Worm (Caenorhabditis elegans) whole organism, L3 larva: ENCODE measurements around the gene F36D3.8.

ENCODE experiments used
- R02D3.7 ChIP-seq: fragments of 150-350 bp; optimal IDR thresholded peaks from 2 replicates; lab custom pipeline; 2014; ENCODE audit warnings: missing biosample characterization, missing genetic modification characterization
- aly-2 ChIP-seq: fragments of 150-350 bp; optimal IDR thresholded peaks from 2 replicates; lab custom pipeline; 2014; ENCODE audit warnings: missing biosample characterization, missing genetic modification characterization
- ama-1 ChIP-seq: fragments of 150-350 bp; optimal IDR thresholded peaks from 2 replicates; lab custom pipeline; 2018
- ceh-16 ChIP-seq: sonication (generic microtip); optimal IDR thresholded peaks from 2 replicates; lab custom pipeline; 2017; ENCODE audit warnings: missing biosample characterization, missing genetic modification characterization
- ceh-28 ChIP-seq: fragments of 150-350 bp; optimal IDR thresholded peaks from 2 replicates; lab custom pipeline; 2014; ENCODE audit warnings: missing biosample characterization, missing genetic modification reagents, missing genetic modification characterization
- ceh-82 ChIP-seq: fragments of 150-350 bp; optimal IDR thresholded peaks from 2 replicates; lab custom pipeline; 2014; ENCODE audit warnings: missing biosample characterization, missing genetic modification characterization
- ceh-9 ChIP-seq: sonication (generic microtip); optimal IDR thresholded peaks from 2 replicates; lab custom pipeline; 2018; ENCODE audit warnings: missing biosample characterization, missing genetic modification characterization
- daf-12 ChIP-seq: fragments of 150-350 bp; optimal IDR thresholded peaks from 2 replicates; lab custom pipeline; 2014; ENCODE audit warnings: missing biosample characterization, missing genetic modification reagents, missing genetic modification characterization
- egl-5 ChIP-seq: fragments of 150-350 bp; optimal IDR thresholded peaks from 2 replicates; lab custom pipeline; 2017; ENCODE audit warnings: missing biosample characterization, missing genetic modification reagents, missing genetic modification characterization, inconsistent platforms
- elt-2 ChIP-seq: sonication (generic microtip); optimal IDR thresholded peaks from 2 replicates; lab custom pipeline; 2016; ENCODE audit warnings: missing genetic modification reagents, mild to moderate bottlenecking, missing genetic modification characterization, missing compliant biosample characterization
- elt-3 ChIP-seq, 3 experiments: fragments of 150-350 bp in 1 of 3; sonication (generic microtip) in 2 of 3; optimal IDR thresholded peaks; 2 replicates in 2 of 3; 4 replicates in 1 of 3; lab custom pipeline; 2014 to 2017; ENCODE audit warnings: missing biosample characterization in 3 of 3, missing genetic modification characterization in 3 of 3
- eor-1 ChIP-seq, 2 experiments: fragments of 150-350 bp; optimal IDR thresholded peaks; 2 replicates each; lab custom pipeline; 2014 to 2018; ENCODE audit warnings: missing biosample characterization in 2 of 2, missing genetic modification characterization in 2 of 2
- fkh-10 ChIP-seq: sonication (generic microtip); optimal IDR thresholded peaks from 2 replicates; lab custom pipeline; 2017; ENCODE audit warnings: missing biosample characterization, missing genetic modification reagents, missing genetic modification characterization
- fkh-2 ChIP-seq: fragments of 150-350 bp; optimal IDR thresholded peaks from 2 replicates; lab custom pipeline; 2014; ENCODE audit warnings: missing biosample characterization, missing genetic modification reagents, missing genetic modification characterization
- hmg-11 ChIP-seq: sonication (generic microtip); optimal IDR thresholded peaks from 2 replicates; lab custom pipeline; 2016; ENCODE audit warnings: missing genetic modification characterization, missing compliant biosample characterization
- lin-15B ChIP-seq: fragments of 150-350 bp; optimal IDR thresholded peaks from 2 replicates; lab custom pipeline; 2014; ENCODE audit warnings: missing biosample characterization, missing genetic modification characterization
- lin-39 ChIP-seq: fragments of 150-350 bp; optimal IDR thresholded peaks from 2 replicates; lab custom pipeline; 2018; ENCODE audit warnings: missing biosample characterization, missing genetic modification reagents, missing genetic modification characterization
- mdl-1 ChIP-seq: fragments of 150-350 bp; optimal IDR thresholded peaks from 2 replicates; lab custom pipeline; 2014; ENCODE audit warnings: missing biosample characterization, missing genetic modification characterization
- mml-1 ChIP-seq: fragments of 150-350 bp; sonication (generic microtip); optimal IDR thresholded peaks from 3 replicates; lab custom pipeline; 2014; ENCODE audit warnings: missing biosample characterization, missing genetic modification characterization
- nfya-1 ChIP-seq: sonication (generic microtip); optimal IDR thresholded peaks from 2 replicates; lab custom pipeline; 2017; ENCODE audit warnings: missing genetic modification characterization, mild to moderate bottlenecking, missing compliant biosample characterization, antibody characterized with exemption, moderate library complexity; ENCODE audit not compliant: insufficient read depth
- nhr-28 ChIP-seq: fragments of 150-350 bp; optimal IDR thresholded peaks from 2 replicates; lab custom pipeline; 2014; ENCODE audit warnings: missing biosample characterization, missing genetic modification characterization
- nhr-43 ChIP-seq: sonication (generic microtip); optimal IDR thresholded peaks from 2 replicates; lab custom pipeline; 2016; ENCODE audit warnings: mild to moderate bottlenecking, missing genetic modification characterization, missing compliant biosample characterization; ENCODE audit not compliant: poor library complexity, severe bottlenecking
- nhr-67 ChIP-seq: fragments of 150-350 bp; optimal IDR thresholded peaks from 2 replicates; lab custom pipeline; 2014; ENCODE audit warnings: missing biosample characterization, missing genetic modification characterization
- nhr-77 ChIP-seq: fragments of 150-350 bp; optimal IDR thresholded peaks from 2 replicates; lab custom pipeline; 2014; ENCODE audit warnings: missing biosample characterization, missing genetic modification characterization
- pha-4 ChIP-seq: fragments of 150-350 bp; optimal IDR thresholded peaks from 2 replicates; lab custom pipeline; 2014; ENCODE audit warnings: missing biosample characterization, missing genetic modification reagents, missing genetic modification characterization
- sea-2 ChIP-seq: fragments of 150-350 bp; sonication (generic microtip); optimal IDR thresholded peaks from 4 replicates; lab custom pipeline; 2014; ENCODE audit warnings: missing biosample characterization, missing genetic modification reagents, missing genetic modification characterization
- skn-1 ChIP-seq: fragments of 150-350 bp; optimal IDR thresholded peaks from 2 replicates; lab custom pipeline; 2014; ENCODE audit warnings: missing biosample characterization, missing genetic modification characterization
- tbx-2 ChIP-seq: sonication (generic microtip); optimal IDR thresholded peaks from 2 replicates; lab custom pipeline; 2016; ENCODE audit warnings: mild to moderate bottlenecking, missing genetic modification characterization, missing compliant biosample characterization
- unc-39 ChIP-seq: sonication (generic microtip); optimal IDR thresholded peaks from 4 replicates; lab custom pipeline; 2017; ENCODE audit warnings: missing biosample characterization, missing genetic modification characterization
- unc-62 ChIP-seq: fragments of 150-350 bp; sonication (generic microtip); optimal IDR thresholded peaks from 4 replicates; lab custom pipeline; 2014; ENCODE audit warnings: missing biosample characterization, missing genetic modification reagents, missing genetic modification characterization
- zag-1 ChIP-seq: fragments of 150-350 bp; optimal IDR thresholded peaks from 2 replicates; lab custom pipeline; 2014; ENCODE audit warnings: missing biosample characterization, missing genetic modification characterization
- ztf-11 ChIP-seq: fragments of 150-350 bp; optimal IDR thresholded peaks from 2 replicates; lab custom pipeline; 2014; ENCODE audit warnings: missing biosample characterization, missing genetic modification characterization

F36D3.8 gene

DNA sequence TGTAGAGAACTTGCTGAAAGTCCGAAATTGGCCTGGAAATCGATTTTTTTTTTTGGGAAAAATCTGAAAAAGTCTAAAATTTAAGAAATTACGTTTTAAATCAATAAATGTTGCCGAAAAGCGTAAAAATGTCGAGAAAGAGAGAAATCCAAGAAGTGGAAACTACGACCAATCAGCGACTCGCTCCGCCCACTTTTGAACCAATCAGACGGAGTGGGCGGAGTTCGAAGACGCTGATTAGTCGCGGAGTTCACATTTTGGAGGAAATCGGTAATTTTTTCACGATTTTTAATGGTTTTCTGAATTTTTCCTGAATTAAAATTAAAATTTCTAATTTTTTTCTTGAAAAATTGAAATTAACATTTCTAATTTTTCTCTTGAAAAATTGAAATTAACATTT, 12.7 kb downstream of the F36D3.8 start:
- no peak for TF ChIP-seq fkh-10 (GFP tag; lab: Kevin White, UChicago)
- no peak for TF ChIP-seq lin-15B (tag; lab: Kevin White, UChicago)
- no peak for TF ChIP-seq nhr-28
- no peak for TF ChIP-seq fkh-2 (tag; lab: Kevin White, UChicago)
- TF ChIP-seq nfya-1 (tag; lab: Kevin White, UChicago) = peak; percentile 86
- TF ChIP-seq ztf-11 (tag; lab: Kevin White, UChicago) = no peak

ce11 chrV:16540657-16541056, 13.7 kb downstream of the F36D3.8 start:
- TF ChIP-seq nfya-1 (tag; lab: Kevin White, UChicago) (peak; percentile 83), hmg-11 (tag; lab: Kevin White, UChicago) (no peak)

- TF ChIP-seq nhr-67 = no peak
- TF ChIP-seq nhr-28 = no peak
- no peak for TF ChIP-seq pha-4 (tag; lab: Kevin White, UChicago)
- no peak for TF ChIP-seq lin-39 (tag; lab: Kevin White, UChicago)
- no peak for TF ChIP-seq elt-3 (tag; optimal IDR thresholded peaks at IDR 0.05; lab: Kevin White, UChicago)
- no peak for TF ChIP-seq elt-2 (tag; lab: Kevin White, UChicago)
- no peak for TF ChIP-seq R02D3.7 (tag; lab: Kevin White, UChicago)
- TF ChIP-seq mdl-1 (tag; lab: Kevin White, UChicago) = no peak
- TF ChIP-seq unc-39 (tag; lab: Kevin White, UChicago) = no peak
- no peak for TF ChIP-seq nhr-77 (tag; lab: Kevin White, UChicago)
- TF ChIP-seq fkh-10 (GFP tag; lab: Kevin White, UChicago) = no peak
- no peak for TF ChIP-seq eor-1 (tag; optimal IDR thresholded peaks at IDR 0.05; lab: Kevin White, UChicago)
- TF ChIP-seq ceh-16 (tag; lab: Kevin White, UChicago) = no peak
- TF ChIP-seq skn-1 = no peak
- TF ChIP-seq tbx-2 (tag; lab: Kevin White, UChicago) = no peak
Measured at ce11 chrV:16550680-16551079, 23.7 kb downstream of the F36D3.8 start, which contains the start of gene srbc-65. Gene srbc-65, plus strand, starts transcription at chrV:16550980.

DNA sequence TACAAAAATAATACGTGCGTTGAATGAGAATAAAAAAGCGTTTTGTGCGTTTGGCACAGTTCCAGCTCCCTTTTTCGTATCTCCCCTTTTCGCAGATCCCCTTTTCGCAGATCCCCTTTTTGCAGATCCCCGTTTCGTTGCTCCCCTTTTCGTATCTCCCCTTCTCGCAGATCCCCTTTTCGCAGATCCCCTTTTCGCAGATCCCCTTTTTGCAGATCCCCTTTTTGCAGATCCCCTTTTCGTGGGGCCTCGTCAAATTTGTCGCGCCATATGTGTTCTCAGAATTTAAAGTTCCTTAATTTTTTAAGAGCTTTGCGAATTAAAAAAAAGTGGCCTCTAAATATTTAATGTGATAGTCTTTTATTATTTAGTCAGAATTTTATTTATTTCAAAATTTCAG, 26.0 kb downstream of the F36D3.8 start, which contains the start of gene Y32B12B.4:
TSS of gene Y32B12B.4 (plus strand) at position 399 of the 400 bp plus-strand sequence.
- TF ChIP-seq mml-1 (tag; lab: Kevin White, UChicago) = no peak
- TF ChIP-seq tbx-2 (tag; lab: Kevin White, UChicago) = no peak
- TF ChIP-seq ztf-11 (tag; lab: Kevin White, UChicago) = no peak
- TF ChIP-seq unc-39 (tag; lab: Kevin White, UChicago) = no peak

DNA sequence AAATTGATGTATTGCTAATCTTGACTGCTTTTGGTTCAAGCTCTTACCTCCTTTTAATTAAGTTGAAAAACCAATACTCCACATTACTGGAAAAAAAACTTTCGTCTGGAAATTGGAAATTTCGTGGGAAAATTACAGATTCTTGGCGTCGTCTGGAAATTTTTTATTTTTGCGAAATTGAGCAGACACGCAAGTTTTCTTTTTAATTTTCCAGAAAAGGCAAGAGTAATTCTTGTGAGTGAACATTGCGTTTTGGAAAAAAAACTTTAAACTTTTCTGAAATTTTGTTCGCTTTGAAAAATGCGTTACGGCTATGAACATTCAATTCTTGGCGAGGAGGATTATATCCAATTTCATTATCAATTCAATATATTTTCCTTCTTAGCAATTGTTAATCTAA, 38.7 kb downstream of the F36D3.8 start, which contains the start of gene sru-45:
TSS of gene sru-45 (plus strand) at position 301 of the 400 bp plus-strand sequence.
- TF ChIP-seq ceh-9 (tag; lab: Kevin White, UChicago) = no peak
- TF ChIP-seq elt-2 (tag; lab: Kevin White, UChicago) = no peak
- no peak for TF ChIP-seq hmg-11 (tag; lab: Kevin White, UChicago)
- TF ChIP-seq ama-1 (lab: Kevin White, UChicago) = no peak
- no peak for TF ChIP-seq zag-1 (tag; lab: Kevin White, UChicago)

DNA sequence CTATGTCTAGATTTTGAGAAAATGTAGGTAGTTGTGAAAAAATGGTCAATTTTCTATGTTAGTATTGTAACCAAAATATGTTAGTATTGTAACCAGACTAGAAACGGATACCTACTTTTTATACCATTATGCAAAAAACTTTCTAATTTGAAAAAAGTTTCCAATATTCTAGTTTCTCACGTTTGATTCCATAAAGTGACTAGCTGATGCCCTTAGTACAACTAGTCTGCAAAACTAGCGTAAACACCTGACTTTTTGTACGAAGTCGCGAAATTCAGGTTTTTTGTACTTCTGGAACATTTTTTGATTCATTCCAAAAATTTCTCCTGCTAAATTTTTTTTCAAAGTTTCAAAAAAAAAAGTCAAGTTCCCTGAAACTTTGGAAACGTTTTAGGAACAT, 41.1 kb downstream of the F36D3.8 start:
- TF ChIP-seq eor-1 (tag; optimal IDR thresholded peaks at IDR 0.05; lab: Kevin White, UChicago) (no peak), fkh-10 (GFP tag; lab: Kevin White, UChicago) (no peak), sea-2 (GFP tag; lab: Kevin White, UChicago) (no peak), ceh-82 (tag; lab: Kevin White, UChicago) (no peak), nhr-43 (tag; lab: Kevin White, UChicago) (no peak), ceh-28 (tag; lab: Kevin White, UChicago) (no peak), egl-5 (tag; lab: Kevin White, UChicago) (no peak), daf-12 (tag; lab: Kevin White, UChicago) (no peak), unc-62 (GFP tag; lab: Kevin White, UChicago) (no peak), mdl-1 (tag; lab: Kevin White, UChicago) (no peak), aly-2 (tag; lab: Kevin White, UChicago) (no peak)
